Worm (Caenorhabditis elegans) whole organism, early embryonic: ENCODE data around the gene klf-3.

Source experiments
- aly-1 ChIP-seq: sonication (generic microtip); optimal IDR thresholded peaks from 2 replicates; lab custom pipeline; 2016; ENCODE audit warnings: missing genetic modification characterization, missing compliant biosample characterization
- ama-1 ChIP-seq: fragments of 150-350 bp; optimal IDR thresholded peaks from 2 replicates; lab custom pipeline; 2014
- ceh-36 ChIP-seq: sonication (generic microtip); optimal IDR thresholded peaks from 2 replicates; lab custom pipeline; 2016; ENCODE audit warnings: missing genetic modification characterization, inconsistent platforms, missing compliant biosample characterization
- ets-7 ChIP-seq: sonication (generic microtip); optimal IDR thresholded peaks from 2 replicates; lab custom pipeline; 2016; ENCODE audit warnings: missing genotype, missing genetic modification characterization, missing compliant biosample characterization
- hmbx-1 ChIP-seq: sonication (generic microtip); optimal IDR thresholded peaks from 2 replicates; lab custom pipeline; 2016; ENCODE audit warnings: mild to moderate bottlenecking, missing genetic modification characterization, missing compliant biosample characterization
- hnd-1 ChIP-seq: sonication (generic microtip); optimal IDR thresholded peaks from 2 replicates; lab custom pipeline; 2016; ENCODE audit warnings: missing genetic modification characterization, missing compliant biosample characterization
- pes-1 ChIP-seq: fragments of 200-800 bp; sonication (Bioruptor generic); IDR thresholded peaks from 2 replicates; pipeline ENCODE4 v1.3.6; 2022; ENCODE audit warnings: missing genetic modification reagents, missing genetic modification characterization, missing compliant biosample characterization
- scrt-1 ChIP-seq: fragments of 200-800 bp; sonication (Bioruptor generic); IDR thresholded peaks from 2 replicates; pipeline ENCODE4 v1.3.6; 2022; ENCODE audit warnings: missing genetic modification characterization, missing compliant biosample characterization
- sea-1 ChIP-seq: fragments of 200-800 bp; sonication (Bioruptor generic); conservative IDR thresholded peaks from 2 replicates; pipeline ENCODE4 v1.3.6; 2022; ENCODE audit warnings: missing genetic modification characterization, missing compliant biosample characterization
- tbx-11 ChIP-seq: fragments of 200-800 bp; sonication (Bioruptor generic); IDR thresholded peaks from 2 replicates; pipeline ENCODE4 v1.3.6; 2022; ENCODE audit warnings: missing genetic modification characterization, missing compliant biosample characterization
- tbx-37 ChIP-seq: fragments of 200-800 bp; sonication (Bioruptor generic); conservative IDR thresholded peaks from 2 replicates; pipeline ENCODE4 v1.3.6; 2022; ENCODE audit warnings: missing genetic modification reagents, missing genetic modification characterization, missing compliant biosample characterization
- tra-4 ChIP-seq: sonication (generic microtip); optimal IDR thresholded peaks from 2 replicates; lab custom pipeline; 2017; ENCODE audit warnings: missing genetic modification characterization, missing compliant biosample characterization

- TF ChIP-seq ama-1 (no peak), tbx-37 (GFP tag; lab: Robert Waterston, UW) (no peak), tra-4 (no peak), pes-1 (GFP tag; lab: Robert Waterston, UW) (no peak), ceh-36 (no peak), hmbx-1 (no peak), tbx-11 (GFP tag; lab: Robert Waterston, UW) (no peak), scrt-1 (GFP tag; lab: Robert Waterston, UW) (no peak), sea-1 (GFP tag; lab: Robert Waterston, UW) (no peak), ets-7 (no peak), aly-1 (tag; lab: Kevin White, UChicago) (no peak), hnd-1 (no peak)
Measured at ce11 chrII:6582758-6583157, 33.9 kb upstream of the klf-3 start, which contains the start of gene C56C10.4.
